Worm (Caenorhabditis elegans): ENCODE results near the gene T23F11.2.

Gene T23F11.2

DNA sequence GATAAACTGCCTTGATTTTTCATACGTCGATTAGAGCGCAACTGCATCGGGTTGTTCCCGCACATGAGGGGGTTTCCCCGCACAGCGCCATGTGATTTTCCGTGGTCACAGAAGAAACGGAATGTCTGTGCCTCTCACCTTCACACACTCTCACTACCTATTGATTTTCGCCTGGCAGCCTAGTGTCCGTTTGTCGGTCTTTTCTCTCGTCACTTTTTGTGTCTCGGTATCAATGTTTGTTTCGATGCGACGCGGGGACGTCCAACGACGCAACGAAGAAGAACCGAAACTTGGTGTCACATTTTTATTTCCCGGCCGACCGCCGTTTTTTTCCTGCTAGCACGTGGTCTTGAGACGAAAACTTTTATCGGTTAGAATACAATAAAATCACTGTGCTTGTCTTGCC lies 5.9 kb downstream of the T23F11.2 start (continued):
- peak; percentile 74 for TF ChIP-seq dox-1 (GFP tag; IDR thresholded peaks at IDR 0.05)
- TF ChIP-seq nhr-179 (tag; optimal IDR thresholded peaks at IDR 0.05): no peak
- TF ChIP-seq somi-1 (GFP tag; optimal IDR thresholded peaks at IDR 0.05): peak; percentile 95
- peak; percentile 70 for TF ChIP-seq die-1 (tag; optimal IDR thresholded peaks at IDR 0.05)
- peak; percentile 20 for TF ChIP-seq mxl-1 (tag; optimal IDR thresholded peaks at IDR 0.05)
- TF ChIP-seq ets-4 (GFP tag; optimal IDR thresholded peaks at IDR 0.05): peak; percentile 86
- TF ChIP-seq lin-35 (GFP tag; optimal IDR thresholded peaks at IDR 0.05): peak in 1 of 3 experiments; percentile 66
- TF ChIP-seq dpl-1 (GFP tag; optimal IDR thresholded peaks at IDR 0.05): no peak
- TF ChIP-seq chd-7 (tag; optimal IDR thresholded peaks at IDR 0.05): peak; percentile 89
- TF ChIP-seq hlh-12 (tag; optimal IDR thresholded peaks at IDR 0.05): no peak
- no peak for TF ChIP-seq Y53F4B.3 (GFP tag; IDR thresholded peaks at IDR 0.05)
- TF ChIP-seq ceh-79 (tag; optimal IDR thresholded peaks at IDR 0.05): no peak
- TF ChIP-seq K12H6.12 (tag; optimal IDR thresholded peaks at IDR 0.05): peak; percentile 94
- TF ChIP-seq him-1 (tag; optimal IDR thresholded peaks at IDR 0.05): no peak
- peak; percentile 37; the same call in 1 of the 2 replicates for TF ChIP-seq cebp-1 (GFP tag; IDR thresholded peaks at IDR 0.05)
- peak; percentile 93 for TF ChIP-seq cebp-1 (tag; optimal IDR thresholded peaks at IDR 0.05)
- peak; percentile 87 for TF ChIP-seq ZK185.1 (tag; optimal IDR thresholded peaks at IDR 0.05; ENCODE audit: poor library complexity, severe bottlenecking)
- TF ChIP-seq rec-8 (tag; optimal IDR thresholded peaks at IDR 0.05): no peak
- TF ChIP-seq sptf-2 (GFP tag; optimal IDR thresholded peaks at IDR 0.05): peak; percentile 22
- TF ChIP-seq nhr-80 (tag; optimal IDR thresholded peaks at IDR 0.05): peak; percentile 99
- peak; percentile 53; the same call in 1 of the 2 replicates for TF ChIP-seq Y53G8AR.9 (GFP tag; conservative IDR thresholded peaks at IDR 0.05)
- peak; percentile 96 for TF ChIP-seq atf-7 (tag; optimal IDR thresholded peaks at IDR 0.05)
- TF ChIP-seq Y56A3A.18 (GFP tag; IDR thresholded peaks at IDR 0.05): peak; percentile 57; the same call in 1 of the 2 replicates
- peak; percentile 81 to 89 for TF ChIP-seq let-607 (tag; optimal IDR thresholded peaks at IDR 0.05)
- TF ChIP-seq egrh-3 (GFP tag; IDR thresholded peaks at IDR 0.05): peak; percentile 10; the same call in 1 of the 2 replicates
- TF ChIP-seq snpc-4 (GFP tag; optimal IDR thresholded peaks at IDR 0.05): peak; percentile 16
- peak; percentile 33 to 71 (median 52) for TF ChIP-seq snpc-4 (tag; optimal IDR thresholded peaks at IDR 0.05)
- TF ChIP-seq Y67H2A.10 (GFP tag; conservative IDR thresholded peaks at IDR 0.05): peak; percentile 62; the same call in 1 of the 2 replicates
- TF ChIP-seq nhr-120 (GFP tag; IDR thresholded peaks at IDR 0.05): no peak
- no peak for TF ChIP-seq snpc-3.4 (tag; optimal IDR thresholded peaks at IDR 0.05)
- peak; percentile 90 for TF ChIP-seq ceh-27 (GFP tag; optimal IDR thresholded peaks at IDR 0.05)
- TF ChIP-seq T07F8.4 (tag; optimal IDR thresholded peaks at IDR 0.05): no peak
- TF ChIP-seq attf-3 (GFP tag; conservative IDR thresholded peaks at IDR 0.05): peak; percentile 60; the same call in 1 of the 2 replicates
- peak; percentile 94 for TF ChIP-seq ztf-26 (tag; optimal IDR thresholded peaks at IDR 0.05)
- TF ChIP-seq F57A8.1 (GFP tag; optimal IDR thresholded peaks at IDR 0.05): no peak
- peak; percentile 97 for TF ChIP-seq ztf-22 (GFP tag; optimal IDR thresholded peaks at IDR 0.05)
- peak; percentile 81 for TF ChIP-seq lin-54 (GFP tag; optimal IDR thresholded peaks at IDR 0.05)
- TF ChIP-seq F49E8.2 (tag; optimal IDR thresholded peaks at IDR 0.05; ENCODE audit: insufficient read depth): no peak
- peak; percentile 56 for TF ChIP-seq ztf-3 (GFP tag; optimal IDR thresholded peaks at IDR 0.05)
- peak; percentile 37; the same call in 1 of the 2 replicates for TF ChIP-seq ceh-100 (GFP tag; IDR thresholded peaks at IDR 0.05)
- TF ChIP-seq C06A6.2 (GFP tag; conservative IDR thresholded peaks at IDR 0.05): peak; percentile 84
- TF ChIP-seq lsl-1 (GFP tag; optimal IDR thresholded peaks at IDR 0.05): no peak
- peak; percentile 82 for TF ChIP-seq K11D2.4 (GFP tag; IDR thresholded peaks at IDR 0.05)
- 0 out of 2 replicates have a peak, but pooled peaks have one; percentile 12 for TF ChIP-seq hmg-20 (GFP tag; IDR thresholded peaks at IDR 0.05)
- TF ChIP-seq pbrm-1 (GFP tag; IDR thresholded peaks at IDR 0.05): peak; percentile 79; the same call in 1 of the 2 replicates
- peak; percentile 83 for TF ChIP-seq unc-62 (GFP tag; optimal IDR thresholded peaks at IDR 0.05)
- peak; percentile 80 for TF ChIP-seq ekl-4 (GFP tag; IDR thresholded peaks at IDR 0.05)
- TF ChIP-seq tlf-1 (GFP tag; optimal IDR thresholded peaks at IDR 0.05): peak; percentile 85
